Fruit fly (Drosophila melanogaster): ENCODE data around the gene RpS19a.

DNA sequence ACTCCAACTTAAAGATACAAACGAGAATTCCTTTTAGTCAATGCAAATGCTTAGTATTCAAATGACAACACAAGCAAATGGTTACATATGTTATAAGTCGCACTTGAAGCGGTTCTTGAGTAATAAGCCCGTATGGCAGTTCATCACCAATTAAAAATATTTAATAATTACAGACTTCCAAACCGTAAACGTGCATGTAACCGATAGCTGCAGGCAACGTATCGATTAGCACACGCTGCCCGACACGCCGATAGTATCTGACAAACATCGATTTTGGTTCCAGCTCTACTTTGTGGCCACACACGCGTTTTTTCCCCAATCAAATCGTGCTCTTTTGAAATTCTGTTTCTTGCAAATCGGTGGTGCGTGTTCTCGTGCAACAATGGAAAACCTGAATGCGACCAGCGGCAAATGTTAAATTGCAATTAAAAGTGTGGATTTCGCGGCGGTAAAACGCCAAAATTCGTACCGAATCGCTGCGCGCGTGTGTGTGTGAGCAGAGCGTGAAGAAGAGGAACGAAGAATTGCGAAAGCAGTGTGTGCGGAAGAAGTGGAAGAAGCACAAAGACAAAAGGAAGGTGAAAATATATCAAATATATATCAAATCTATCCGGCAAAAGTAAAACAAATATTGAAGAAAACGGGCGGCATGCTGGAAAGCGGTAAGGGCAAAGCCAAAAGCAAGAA, 38.6 kb upstream of the RpS19a start, which contains the start of the genes CG9784 and Nup153:
- TF ChIP-seq D1 (tag; optimal IDR thresholded peaks at IDR 0.05), result no peak
- TF ChIP-seq CG9948 (tag; optimal IDR thresholded peaks at IDR 0.05), result no peak
- no peak for TF ChIP-seq rn (GFP tag; IDR thresholded peaks at IDR 0.05)
- no peak for TF ChIP-seq CG17806 (tag; optimal IDR thresholded peaks at IDR 0.05)
- 0 out of 3 replicates have a peak, but pooled peaks have one; percentile 12 for TF ChIP-seq fd96Ca (GFP tag; IDR thresholded peaks at IDR 0.05)
- TF ChIP-seq Snoo (tag; optimal IDR thresholded peaks at IDR 0.05), result no peak
